Fruit fly (Drosophila melanogaster): ENCODE results near the gene hng3.

hng3 gene

dm6 chr3L:753568-754156 is 1.6 kb downstream of the hng3 start (continued):
- TF ChIP-seq Atf6 (GFP tag; IDR thresholded peaks at IDR 0.05), result peak; percentile 48
- TF ChIP-seq Ets65A (GFP tag), result peak; percentile 93
- no peak for TF ChIP-seq NFAT (GFP tag; IDR thresholded peaks at IDR 0.05)
- no peak for TF ChIP-seq CG6175 (GFP tag; IDR thresholded peaks at IDR 0.05)
- TF ChIP-seq chn (GFP tag; optimal IDR thresholded peaks at IDR 0.05), result peak; percentile 62
- TF ChIP-seq jigr1 (GFP tag; IDR thresholded peaks at IDR 0.05), result no peak
- no peak for TF ChIP-seq Fer2 (tag; optimal IDR thresholded peaks at IDR 0.05)
- TF ChIP-seq CG8290 (GFP tag; optimal IDR thresholded peaks at IDR 0.05), result no peak
- TF ChIP-seq CG8290 (tag; optimal IDR thresholded peaks at IDR 0.05), result peak in 1 of 2 experiments; percentile 28
- TF ChIP-seq Gug (GFP tag; IDR thresholded peaks at IDR 0.05), result no peak
- no peak for TF ChIP-seq Pdp1 (GFP tag; optimal IDR thresholded peaks at IDR 0.05)
- no peak for TF ChIP-seq Trl (optimal IDR thresholded peaks at IDR 0.05)
- TF ChIP-seq Trl (GFP tag; optimal IDR thresholded peaks at IDR 0.05), result peak; percentile 3
- peak; percentile 25; the same call in 1 of the 2 replicates for TF ChIP-seq E2f2 (GFP tag; IDR thresholded peaks at IDR 0.05)
- TF ChIP-seq Six4 (GFP tag; optimal IDR thresholded peaks at IDR 0.05), result no peak
- no peak for TF ChIP-seq stwl (tag; optimal IDR thresholded peaks at IDR 0.05)
- peak; percentile 79 for TF ChIP-seq D (optimal IDR thresholded peaks at IDR 0.05)
- no peak for TF ChIP-seq D (GFP tag; optimal IDR thresholded peaks at IDR 0.05)
- no peak for TF ChIP-seq CG34376 (GFP tag; optimal IDR thresholded peaks at IDR 0.05)
- TF ChIP-seq Dp (GFP tag; optimal IDR thresholded peaks at IDR 0.05), result no peak
- TF ChIP-seq CG9437 (GFP tag; optimal IDR thresholded peaks at IDR 0.05), result no peak
- TF ChIP-seq Optix (GFP tag; IDR thresholded peaks at IDR 0.05), result no peak
- TF ChIP-seq Doc2 (GFP tag; IDR thresholded peaks at IDR 0.05), result no peak
- no peak for TF ChIP-seq CG18476 (GFP tag; optimal IDR thresholded peaks at IDR 0.05)
- TF ChIP-seq maf-S (GFP tag; optimal IDR thresholded peaks at IDR 0.05), result no peak
- TF ChIP-seq prd (optimal IDR thresholded peaks at IDR 0.05), result no peak
- TF ChIP-seq prd (GFP tag; IDR thresholded peaks at IDR 0.05), result no peak
- TF ChIP-seq Ssrp (tag; optimal IDR thresholded peaks at IDR 0.05), result no peak
- TF ChIP-seq Scr (GFP tag; IDR thresholded peaks at IDR 0.05; ENCODE audit: partially characterized antibody), result 0 out of 2 replicates have a peak, but pooled peaks have one; percentile 31
- no peak for TF ChIP-seq CG7839 (tag; optimal IDR thresholded peaks at IDR 0.05)
- TF ChIP-seq CG3065 (GFP tag; optimal IDR thresholded peaks at IDR 0.05), result no peak
- TF ChIP-seq sob (GFP tag; IDR thresholded peaks at IDR 0.05), result peak; percentile 42
- peak; percentile 68 for TF ChIP-seq sens (GFP tag)
- TF ChIP-seq CG3281 (GFP tag; optimal IDR thresholded peaks at IDR 0.05), result no peak
- TF ChIP-seq CG7987 (GFP tag; optimal IDR thresholded peaks at IDR 0.05), result no peak
- no peak for TF ChIP-seq fru (optimal IDR thresholded peaks at IDR 0.05)
- TF ChIP-seq CG10431 (GFP tag; optimal IDR thresholded peaks at IDR 0.05), result no peak
- no peak for TF ChIP-seq BEAF-32 (GFP tag; optimal IDR thresholded peaks at IDR 0.05)
- no peak for TF ChIP-seq pan (optimal IDR thresholded peaks at IDR 0.05)
- TF ChIP-seq pan (GFP tag; optimal IDR thresholded peaks at IDR 0.05 in 1 of 2, IDR thresholded peaks at IDR 0.05 in 1 of 2), result peak in 1 of 2 experiments; percentile 4
- no peak for TF ChIP-seq CG5180 (GFP tag; optimal IDR thresholded peaks at IDR 0.05)
- no peak for TF ChIP-seq CG10654 (GFP tag; optimal IDR thresholded peaks at IDR 0.05)
- no peak for TF ChIP-seq CG7928 (GFP tag; optimal IDR thresholded peaks at IDR 0.05)
- no peak for TF ChIP-seq CG2889 (GFP tag; IDR thresholded peaks at IDR 0.05)
- TF ChIP-seq Ptx1 (GFP tag; IDR thresholded peaks at IDR 0.05), result 0 out of 2 replicates have a peak, but pooled peaks have one; percentile 14
- TF ChIP-seq Xrp1 (GFP tag; IDR thresholded peaks at IDR 0.05), result peak; percentile 35; the same call in 1 of the 2 replicates
- peak; percentile 56 for TF ChIP-seq kni (GFP tag; optimal IDR thresholded peaks at IDR 0.05)
- TF ChIP-seq CG17612 (GFP tag; IDR thresholded peaks at IDR 0.05), result 0 out of 2 replicates have a peak, but pooled peaks have one; percentile 30
- TF ChIP-seq Elba2 (GFP tag; optimal IDR thresholded peaks at IDR 0.05), result peak; percentile 80
- TF ChIP-seq CG11695 (GFP tag; IDR thresholded peaks at IDR 0.05), result no peak
- no peak for TF ChIP-seq CG3838 (GFP tag; optimal IDR thresholded peaks at IDR 0.05)
- TF ChIP-seq lmd (GFP tag; IDR thresholded peaks at IDR 0.05), result 0 out of 2 replicates have a peak, but pooled peaks have one; percentile 8
- no peak for TF ChIP-seq Lhr (GFP tag; optimal IDR thresholded peaks at IDR 0.05)

Measured in whole organism, embryonic.